Worm (Caenorhabditis elegans) whole organism, L3 larva: ENCODE results near the gene swp-1.

ENCODE experiments used
- ama-1 ChIP-seq: fragments of 150-350 bp; optimal IDR thresholded peaks from 2 replicates; lab custom pipeline; 2018
- fkh-2 ChIP-seq: fragments of 150-350 bp; optimal IDR thresholded peaks from 2 replicates; lab custom pipeline; 2014; ENCODE audit warnings: missing biosample characterization, missing genetic modification reagents, missing genetic modification characterization
- nhr-25 ChIP-seq: sonication (generic microtip); optimal IDR thresholded peaks from 2 replicates; lab custom pipeline; 2017; ENCODE audit warnings: missing biosample characterization, missing genetic modification characterization
- nhr-28 ChIP-seq: fragments of 150-350 bp; optimal IDR thresholded peaks from 2 replicates; lab custom pipeline; 2014; ENCODE audit warnings: missing biosample characterization, missing genetic modification characterization
- snpc-4 ChIP-seq: fragments of 150-350 bp; optimal IDR thresholded peaks from 2 replicates; lab custom pipeline; 2014; ENCODE audit warnings: missing biosample characterization, missing genetic modification characterization

DNA sequence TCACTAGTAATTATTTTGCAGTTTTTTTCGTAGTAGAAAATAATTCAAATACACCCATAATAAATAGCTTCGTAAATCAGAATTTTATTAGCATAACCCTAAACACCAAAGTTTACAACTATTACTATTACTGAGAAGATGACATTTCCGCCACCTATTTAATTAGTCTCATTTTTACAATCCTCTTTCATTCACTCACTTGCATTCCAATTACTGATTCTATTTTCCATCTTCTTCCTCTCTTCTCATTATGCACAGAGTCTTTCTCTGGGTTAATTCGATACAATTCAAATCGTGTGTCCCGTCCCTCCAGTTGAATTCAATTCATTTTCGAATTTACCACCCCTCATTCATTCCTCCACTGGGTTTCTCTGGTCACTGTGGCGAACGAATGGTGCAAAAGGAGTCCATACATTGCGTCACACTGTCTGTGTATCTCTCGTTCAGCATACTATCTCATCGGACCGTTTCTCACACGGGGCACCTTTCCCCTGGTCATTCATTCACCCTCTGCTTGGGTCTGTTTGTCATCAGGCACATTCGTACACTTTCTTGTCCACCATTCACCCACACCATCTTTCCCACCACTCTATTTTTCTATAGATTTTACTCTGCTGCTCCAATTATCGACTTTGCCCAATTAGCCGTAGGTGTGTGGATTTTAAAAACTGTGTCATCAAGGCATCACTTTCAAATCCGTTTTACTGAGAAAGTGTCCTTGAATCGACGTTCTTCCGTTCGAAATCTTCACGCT, 15.1 kb upstream of the swp-1 start:
- no peak for TF ChIP-seq nhr-25 (tag; lab: Kevin White, UChicago)
- no peak for TF ChIP-seq nhr-28 (tag; lab: Kevin White, UChicago)
- no peak for TF ChIP-seq ama-1 (lab: Kevin White, UChicago)
- no peak for TF ChIP-seq snpc-4 (tag; lab: Kevin White, UChicago)
- TF ChIP-seq fkh-2 (tag; lab: Kevin White, UChicago): no peak
